Fruit fly (Drosophila melanogaster) whole organism, embryonic: ENCODE results near the gene NELF-B.

Experiments
- Adf1 ChIP-seq: fragments of 200-800 bp; sonication (Bioruptor generic); IDR thresholded peaks from 2 replicates; pipeline ENCODE4 v1.3.6; 2022; ENCODE audit warnings: missing biosample characterization, missing genetic modification characterization
- Atf3 ChIP-seq: fragments of 200-800 bp; sonication (Bioruptor generic); optimal IDR thresholded peaks from 3 replicates; lab custom pipeline; 2016; ENCODE audit warnings: missing biosample characterization, missing genetic modification characterization
- C15 ChIP-seq: fragments of 200-800 bp; sonication (Bioruptor generic); IDR thresholded peaks from 3 replicates; pipeline ENCODE4 v1.3.6; 2022; ENCODE audit warnings: missing biosample characterization, missing genetic modification characterization
- CG10147 ChIP-seq: fragments of 200-800 bp; sonication (Bioruptor generic); optimal IDR thresholded peaks from 2 replicates; lab custom pipeline; 2019; ENCODE audit warnings: missing biosample characterization, mild to moderate bottlenecking, missing genetic modification characterization, moderate library complexity
- CG1024 ChIP-seq: fragments of 200-800 bp; sonication (Bioruptor generic); IDR thresholded peaks from 2 replicates; pipeline ENCODE4 v1.3.6; 2022; ENCODE audit warnings: missing biosample characterization, missing genetic modification characterization
- CG10274 ChIP-seq: fragments of 200-800 bp; sonication (Bioruptor generic); optimal IDR thresholded peaks from 3 replicates; lab custom pipeline; 2017; ENCODE audit warnings: missing biosample characterization, mild to moderate bottlenecking, missing genetic modification characterization
- CG10543 ChIP-seq: fragments of 200-800 bp; sonication (Bioruptor generic); optimal IDR thresholded peaks from 3 replicates; lab custom pipeline; 2017; ENCODE audit warnings: missing biosample characterization, mild to moderate bottlenecking, missing genetic modification characterization, moderate library complexity
- CG10654 ChIP-seq: fragments of 200-800 bp; sonication (Bioruptor generic); optimal IDR thresholded peaks from 2 replicates; lab custom pipeline; 2016; ENCODE audit warnings: missing biosample characterization, missing genetic modification characterization
- CG12236 ChIP-seq: fragments of 200-800 bp; sonication (Bioruptor generic); optimal IDR thresholded peaks from 2 replicates; lab custom pipeline; 2016; ENCODE audit warnings: missing biosample characterization, missing genetic modification characterization
- CG13424 ChIP-seq: fragments of 200-800 bp; sonication (Bioruptor generic); optimal IDR thresholded peaks from 2 replicates; lab custom pipeline; 2019; ENCODE audit warnings: missing biosample characterization, mild to moderate bottlenecking, missing genetic modification characterization, moderate library complexity
- CG14965 ChIP-seq: fragments of 200-800 bp; sonication (Bioruptor generic); optimal IDR thresholded peaks from 2 replicates; lab custom pipeline; 2016; ENCODE audit warnings: missing biosample characterization, missing genetic modification characterization, borderline replicate concordance
- CG15269 ChIP-seq: fragments of 200-800 bp; sonication (Bioruptor generic); optimal IDR thresholded peaks from 2 replicates; lab custom pipeline; 2018; ENCODE audit warnings: missing biosample characterization, mild to moderate bottlenecking, missing genetic modification characterization, moderate library complexity
- CG17361 ChIP-seq: fragments of 200-800 bp; sonication (Bioruptor generic); IDR thresholded peaks from 3 replicates; pipeline ENCODE4 v1.3.6; 2022; ENCODE audit warnings: missing biosample characterization, missing genetic modification characterization
- CG17568 ChIP-seq: fragments of 200-800 bp; sonication (Bioruptor generic); optimal IDR thresholded peaks from 2 replicates; lab custom pipeline; 2018; ENCODE audit warnings: missing biosample characterization, mild to moderate bottlenecking, missing genetic modification characterization, moderate library complexity
- CG17612 ChIP-seq: fragments of 200-800 bp; sonication (Bioruptor generic); IDR thresholded peaks from 2 replicates; pipeline ENCODE4 v1.3.6; 2022; ENCODE audit warnings: missing biosample characterization, missing genetic modification characterization
- CG18011 ChIP-seq: fragments of 200-800 bp; sonication (Bioruptor generic); optimal IDR thresholded peaks from 2 replicates; lab custom pipeline; 2017; ENCODE audit warnings: missing biosample characterization, missing genetic modification characterization, mild to moderate bottlenecking, moderate library complexity, missing genotype
- CG2120 ChIP-seq: fragments of 200-800 bp; sonication (Bioruptor generic); optimal IDR thresholded peaks from 3 replicates; lab custom pipeline; 2016; ENCODE audit warnings: missing biosample characterization, missing genetic modification characterization
- CG5953 ChIP-seq: fragments of 200-800 bp; sonication (Bioruptor generic); IDR thresholded peaks from 2 replicates; pipeline ENCODE4 v1.3.6; 2022; ENCODE audit warnings: missing biosample characterization, missing genetic modification characterization
- CG7556 ChIP-seq: fragments of 200-800 bp; sonication (Bioruptor generic); optimal IDR thresholded peaks from 2 replicates; lab custom pipeline; 2017; ENCODE audit warnings: missing biosample characterization, mild to moderate bottlenecking, missing genetic modification characterization
- CG8290 ChIP-seq, 3 experiments: fragments of 200-800 bp; sonication (Bioruptor generic); optimal IDR thresholded peaks; 2 replicates each; lab custom pipeline; 2016 to 2019; ENCODE audit warnings: missing biosample characterization in 3 of 3, missing genetic modification characterization in 3 of 3, mild to moderate bottlenecking in 2 of 3, moderate library complexity in 1 of 3
- CG8388 ChIP-seq: fragments of 200-800 bp; sonication (Bioruptor generic); optimal IDR thresholded peaks from 2 replicates; lab custom pipeline; 2019; ENCODE audit warnings: missing biosample characterization, mild to moderate bottlenecking, missing genetic modification characterization, moderate library complexity
- CG8765 ChIP-seq: fragments of 200-800 bp; sonication (Bioruptor generic); IDR thresholded peaks from 2 replicates; pipeline ENCODE4 v1.3.6; 2022; ENCODE audit warnings: missing biosample characterization, missing genetic modification characterization
- CG9609 ChIP-seq: fragments of 200-800 bp; sonication (Bioruptor generic); optimal IDR thresholded peaks from 3 replicates; lab custom pipeline; 2016; ENCODE audit warnings: missing biosample characterization, missing genetic modification characterization
- CrebB ChIP-seq: fragments of 200-800 bp; sonication (Bioruptor generic); optimal IDR thresholded peaks from 3 replicates; lab custom pipeline; 2018; ENCODE audit warnings: missing biosample characterization, mild to moderate bottlenecking, missing genetic modification characterization
- Drgx ChIP-seq: fragments of 200-800 bp; sonication (Bioruptor generic); IDR thresholded peaks from 2 replicates; pipeline ENCODE4 v1.3.6; 2022; ENCODE audit warnings: missing biosample characterization, missing genetic modification characterization
- Fer2 ChIP-seq: fragments of 200-800 bp; sonication (Bioruptor generic); optimal IDR thresholded peaks from 2 replicates; lab custom pipeline; 2018; ENCODE audit warnings: missing biosample characterization, mild to moderate bottlenecking, missing genetic modification characterization, moderate library complexity
- Gug ChIP-seq: fragments of 200-800 bp; sonication (Bioruptor generic); IDR thresholded peaks from 4 replicates; pipeline ENCODE4 v1.3.6; 2022; ENCODE audit warnings: missing biosample characterization, missing genetic modification characterization
- Max ChIP-seq: fragments of 200-800 bp; sonication (Bioruptor generic); optimal IDR thresholded peaks from 2 replicates; lab custom pipeline; 2016; ENCODE audit warnings: missing biosample characterization, mild to moderate bottlenecking, missing genetic modification characterization
- Nf-YA ChIP-seq: fragments of 200-800 bp; sonication (Bioruptor generic); IDR thresholded peaks from 2 replicates; pipeline ENCODE4 v1.3.6; 2022; ENCODE audit warnings: missing biosample characterization, missing genetic modification characterization
- Nf-YC ChIP-seq: fragments of 200-800 bp; optimal IDR thresholded peaks from 3 replicates; lab custom pipeline; 2019; ENCODE audit warnings: missing biosample characterization, mild to moderate bottlenecking, missing genetic modification characterization, moderate library complexity
- PHDP ChIP-seq: fragments of 200-800 bp; sonication (Bioruptor generic); optimal IDR thresholded peaks from 3 replicates; lab custom pipeline; 2018; ENCODE audit warnings: missing biosample characterization, mild to moderate bottlenecking, missing genetic modification characterization, moderate library complexity
- Xbp1 ChIP-seq: fragments of 200-800 bp; sonication (Bioruptor generic); optimal IDR thresholded peaks from 3 replicates; lab custom pipeline; 2016; ENCODE audit warnings: missing biosample characterization, mild to moderate bottlenecking, missing genetic modification characterization
- bab2 ChIP-seq: fragments of 200-800 bp; sonication (Bioruptor generic); optimal IDR thresholded peaks from 2 replicates; lab custom pipeline; 2016; ENCODE audit warnings: missing biosample characterization, missing genetic modification characterization
- cato ChIP-seq: fragments of 200-800 bp; sonication (Bioruptor generic); optimal IDR thresholded peaks from 2 replicates; lab custom pipeline; 2016; ENCODE audit warnings: missing biosample characterization, missing genetic modification characterization, borderline replicate concordance
- da ChIP-seq: fragments of 200-800 bp; sonication (Bioruptor generic); optimal IDR thresholded peaks from 2 replicates; lab custom pipeline; 2016; ENCODE audit warnings: missing biosample characterization, missing genetic modification characterization
- dmrt11E ChIP-seq: fragments of 200-800 bp; sonication (Bioruptor generic); optimal IDR thresholded peaks from 3 replicates; lab custom pipeline; 2018; ENCODE audit warnings: missing biosample characterization, mild to moderate bottlenecking, missing genetic modification characterization, moderate library complexity
- esg ChIP-seq: fragments of 200-800 bp; sonication (Bioruptor generic); conservative IDR thresholded peaks from 2 replicates; pipeline ENCODE4 v1.3.6; 2022; ENCODE audit warnings: missing biosample characterization, missing genetic modification characterization
- eyg ChIP-seq: fragments of 200-800 bp; sonication (Bioruptor generic); optimal IDR thresholded peaks from 3 replicates; lab custom pipeline; 2016; ENCODE audit warnings: missing biosample characterization, missing genetic modification characterization
- gcm2 ChIP-seq: fragments of 200-800 bp; sonication (Bioruptor generic); optimal IDR thresholded peaks from 2 replicates; lab custom pipeline; 2016; ENCODE audit warnings: missing biosample characterization, missing genetic modification characterization
- gem ChIP-seq: fragments of 200-800 bp; sonication (Bioruptor generic); optimal IDR thresholded peaks from 2 replicates; lab custom pipeline; 2019; ENCODE audit warnings: missing biosample characterization, mild to moderate bottlenecking, missing genetic modification characterization, moderate library complexity
- kah ChIP-seq: fragments of 200-800 bp; sonication (Bioruptor generic); optimal IDR thresholded peaks from 2 replicates; lab custom pipeline; 2018; ENCODE audit warnings: missing biosample characterization, mild to moderate bottlenecking, missing genetic modification characterization
- knrl ChIP-seq: fragments of 200-800 bp; sonication (Bioruptor generic); IDR thresholded peaks from 3 replicates; pipeline ENCODE4 v1.3.6; 2022; ENCODE audit warnings: missing biosample characterization, missing genetic modification characterization; ENCODE audit not compliant: partially characterized antibody
- lmd ChIP-seq: fragments of 200-800 bp; sonication (Bioruptor generic); IDR thresholded peaks from 2 replicates; pipeline ENCODE4 v1.3.6; 2022; ENCODE audit warnings: missing biosample characterization, missing genetic modification characterization
- luna ChIP-seq: fragments of 200-800 bp; sonication (Bioruptor generic); optimal IDR thresholded peaks from 2 replicates; lab custom pipeline; 2016; ENCODE audit warnings: missing biosample characterization, missing genetic modification characterization
- salm ChIP-seq: fragments of 200-800 bp; sonication (Bioruptor generic); optimal IDR thresholded peaks from 2 replicates; lab custom pipeline; 2018; ENCODE audit warnings: missing biosample characterization, mild to moderate bottlenecking, missing genetic modification characterization
- scrt ChIP-seq: fragments of 200-800 bp; sonication (Bioruptor generic); optimal IDR thresholded peaks from 2 replicates; lab custom pipeline; 2018; ENCODE audit warnings: missing biosample characterization, mild to moderate bottlenecking, missing genetic modification characterization, moderate library complexity
- so ChIP-seq: fragments of 200-800 bp; sonication (Bioruptor generic); IDR thresholded peaks from 3 replicates; pipeline ENCODE4 v1.3.6; 2022; ENCODE audit warnings: missing biosample characterization, missing genetic modification characterization
- ssp ChIP-seq: fragments of 200-800 bp; sonication (Bioruptor generic); IDR thresholded peaks from 2 replicates; pipeline ENCODE4 v1.3.6; 2022; ENCODE audit warnings: missing biosample characterization, missing genetic modification characterization

Gene NELF-B

DNA sequence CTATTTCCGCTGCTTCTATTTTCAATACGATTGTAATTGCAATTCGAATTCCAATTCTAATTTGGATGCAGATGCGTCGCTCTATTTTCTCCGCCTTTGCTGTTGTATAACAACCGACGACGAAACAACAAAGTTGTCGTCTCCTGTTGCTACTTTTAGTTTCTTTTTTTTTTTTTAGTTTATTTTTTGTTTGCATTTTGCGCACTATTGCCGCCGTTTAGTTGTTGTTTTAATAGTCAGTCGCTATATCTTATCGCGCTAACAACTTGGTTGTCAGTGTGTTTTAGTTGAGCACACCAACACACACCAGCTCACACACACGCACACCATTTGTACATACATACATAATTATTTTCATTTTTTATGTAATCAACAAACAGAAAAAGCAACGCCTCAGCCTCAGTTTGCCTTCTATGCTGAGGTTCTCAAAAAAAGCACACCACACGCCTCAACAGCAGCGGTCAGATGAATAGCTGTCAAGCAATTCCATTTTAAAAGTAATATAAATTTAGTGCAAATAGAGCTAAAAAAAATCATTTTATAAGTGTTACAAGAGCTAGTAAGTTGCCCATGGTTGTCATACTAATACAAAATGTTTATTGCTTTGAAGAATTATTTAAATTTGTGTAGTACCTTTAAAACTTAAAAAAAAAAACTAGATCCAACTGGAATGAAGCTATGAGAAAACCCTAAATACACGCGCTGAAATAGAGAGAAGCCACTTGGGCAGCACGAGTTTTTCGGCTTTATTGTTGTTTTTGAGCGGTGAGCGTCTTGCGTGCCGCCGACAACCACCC, 26.7 kb downstream of the NELF-B start (continued):
- no peak for TF ChIP-seq CG12236 (GFP tag; lab: Kevin White, UChicago)
- peak; percentile 91 for TF ChIP-seq CG2120 (GFP tag; lab: Kevin White, UChicago)
- no peak for TF ChIP-seq CG17612 (GFP tag; lab: Robert Waterston, UW)
- peak; percentile 72 for TF ChIP-seq Nf-YC (tag; lab: Kevin White, UChicago)
- TF ChIP-seq CG8765 (GFP tag; lab: Robert Waterston, UW), result no peak; the same call in 1 of the 2 replicates
- TF ChIP-seq CG1024, result no peak
- no peak for TF ChIP-seq luna
- TF ChIP-seq knrl (GFP tag; lab: Robert Waterston, UW), result no peak
- peak; percentile 23 for TF ChIP-seq kah
- TF ChIP-seq Fer2 (tag; lab: Kevin White, UChicago), result peak; percentile 67
- peak; percentile 76 for TF ChIP-seq CG10147 (GFP tag; lab: Kevin White, UChicago)
- peak; percentile 89 for TF ChIP-seq PHDP (tag; lab: Kevin White, UChicago)
- 0 out of 3 replicates have a peak, but pooled peaks have one; percentile 49 for TF ChIP-seq so
- no peak for TF ChIP-seq da
- peak; percentile 69 for TF ChIP-seq CG17568 (GFP tag; lab: Kevin White, UChicago)
- TF ChIP-seq CG5953 (GFP tag; lab: Robert Waterston, UW), result no peak; the same call in 1 of the 2 replicates
- TF ChIP-seq C15 (GFP tag; lab: Robert Waterston, UW), result 0 out of 3 replicates have a peak, but pooled peaks have one; percentile 12
- TF ChIP-seq CG10274 (GFP tag; lab: Kevin White, UChicago), result peak; percentile 65
- peak; percentile 42 for TF ChIP-seq Adf1 (GFP tag; lab: Robert Waterston, UW)
- TF ChIP-seq CG8388, result peak; percentile 73
- peak; percentile 82 for TF ChIP-seq CG7556
- no peak for TF ChIP-seq CG8290 (GFP tag; optimal IDR thresholded peaks at IDR 0.05; lab: Kevin White, UChicago)
- peak in 1 of 2 experiments; percentile 63 for TF ChIP-seq CG8290 (tag; optimal IDR thresholded peaks at IDR 0.05; lab: Kevin White, UChicago)
- TF ChIP-seq scrt (GFP tag; lab: Kevin White, UChicago), result peak; percentile 76
- TF ChIP-seq CG13424 (tag; lab: Kevin White, UChicago), result peak; percentile 78
- peak; percentile 88 for TF ChIP-seq CG15269 (tag; lab: Kevin White, UChicago)
- TF ChIP-seq Gug, result peak; percentile 38; the same call in 2 of the 4 replicates
- TF ChIP-seq CG9609, result peak; percentile 45
- TF ChIP-seq CG10543 (GFP tag; lab: Kevin White, UChicago), result peak; percentile 92
- TF ChIP-seq esg (GFP tag; lab: Robert Waterston, UW), result peak; percentile 48
- peak; percentile 51 for TF ChIP-seq salm (tag; lab: Kevin White, UChicago)
- peak; percentile 4 for TF ChIP-seq bab2 (GFP tag; lab: Kevin White, UChicago)
- peak; percentile 66 for TF ChIP-seq Max
- peak; percentile 20 for TF ChIP-seq dmrt11E
- TF ChIP-seq eyg (GFP tag; lab: Kevin White, UChicago), result peak; percentile 45
- TF ChIP-seq Atf3 (GFP tag; lab: Kevin White, UChicago), result no peak
- TF ChIP-seq gcm2 (GFP tag; lab: Kevin White, UChicago), result peak; percentile 36
- peak; percentile 32 for TF ChIP-seq CG10654 (GFP tag; lab: Kevin White, UChicago)
- peak; percentile 94 for TF ChIP-seq gem (tag; lab: Kevin White, UChicago)
- TF ChIP-seq lmd (GFP tag; lab: Robert Waterston, UW), result peak; percentile 77
- TF ChIP-seq ssp (GFP tag; lab: Robert Waterston, UW), result no peak
- peak; percentile 15 for TF ChIP-seq CG18011 (GFP tag; lab: Kevin White, UChicago)
- no peak for TF ChIP-seq CG14965 (GFP tag; lab: Kevin White, UChicago)
- TF ChIP-seq Xbp1, result peak; percentile 70
- no peak for TF ChIP-seq Nf-YA (GFP tag; lab: Robert Waterston, UW)
- no peak for TF ChIP-seq cato (GFP tag; lab: Kevin White, UChicago)
- TF ChIP-seq CrebB (tag; lab: Kevin White, UChicago), result peak; percentile 68
- TF ChIP-seq CG17361 (GFP tag; lab: Robert Waterston, UW), result peak; percentile 82
- peak; percentile 28 for TF ChIP-seq Drgx
